Fruit fly (Drosophila melanogaster): ENCODE data around the gene CG12071.

The CG12071 gene

DNA sequence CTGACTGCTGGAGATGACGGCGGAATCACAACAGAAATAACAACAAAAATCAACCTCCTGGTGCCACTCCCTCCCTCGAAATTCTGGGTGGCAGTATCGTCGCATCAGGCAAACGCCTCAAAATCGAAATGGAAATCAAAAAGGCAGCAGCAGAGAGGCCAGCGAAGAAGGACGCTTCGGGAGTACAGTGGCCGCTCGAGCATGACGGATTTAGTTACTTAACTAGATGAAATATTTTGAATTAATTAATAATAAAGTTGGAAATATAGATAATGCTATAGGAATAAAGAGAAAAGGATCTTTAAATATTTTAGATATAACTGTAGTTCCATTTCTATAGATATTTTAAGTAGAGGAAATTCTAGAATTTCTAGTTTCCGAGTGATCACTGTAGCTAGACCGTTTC is 15.5 kb downstream of the CG12071 start (continued):
- TF ChIP-seq NFAT (GFP tag; IDR thresholded peaks at IDR 0.05): no peak
- no peak for TF ChIP-seq nerfin-2 (GFP tag; IDR thresholded peaks at IDR 0.05; ENCODE audit: partially characterized antibody)
- TF ChIP-seq salm (tag; optimal IDR thresholded peaks at IDR 0.05): no peak
- peak; percentile 3 for TF ChIP-seq CG17359 (tag; optimal IDR thresholded peaks at IDR 0.05)
- no peak for TF ChIP-seq fu2 (GFP tag; optimal IDR thresholded peaks at IDR 0.05)
- TF ChIP-seq nom (GFP tag; optimal IDR thresholded peaks at IDR 0.05): no peak
- TF ChIP-seq cwo (GFP tag; optimal IDR thresholded peaks at IDR 0.05): no peak
- no peak for TF ChIP-seq CG8359 (GFP tag; optimal IDR thresholded peaks at IDR 0.05; ENCODE audit: borderline replicate concordance)
- no peak for TF ChIP-seq CG2889 (GFP tag; IDR thresholded peaks at IDR 0.05)
- TF ChIP-seq CG12155 (GFP tag; optimal IDR thresholded peaks at IDR 0.05): no peak
- no peak for TF ChIP-seq CG2120 (GFP tag; optimal IDR thresholded peaks at IDR 0.05)
- TF ChIP-seq Med (GFP tag): no peak
- TF ChIP-seq Nf-YB (GFP tag; optimal IDR thresholded peaks at IDR 0.05): peak; percentile 65
- no peak for TF ChIP-seq trh (GFP tag; optimal IDR thresholded peaks at IDR 0.05)
- peak; percentile 1 for TF ChIP-seq odd (GFP tag; optimal IDR thresholded peaks at IDR 0.05)
- no peak for TF ChIP-seq CG9932 (GFP tag; IDR thresholded peaks at IDR 0.05)
- no peak for TF ChIP-seq sc (optimal IDR thresholded peaks at IDR 0.05)
- TF ChIP-seq sc (GFP tag; optimal IDR thresholded peaks at IDR 0.05): no peak
- no peak for TF ChIP-seq CG1603 (tag; optimal IDR thresholded peaks at IDR 0.05)
- TF ChIP-seq CkIIα-i1 (GFP tag; IDR thresholded peaks at IDR 0.05): no peak
- TF ChIP-seq CG18764 (GFP tag; optimal IDR thresholded peaks at IDR 0.05): no peak
- no peak for TF ChIP-seq D19B (GFP tag; optimal IDR thresholded peaks at IDR 0.05)
- TF ChIP-seq wor (GFP tag; IDR thresholded peaks at IDR 0.05): 0 out of 2 replicates have a peak, but pooled peaks have one; percentile 19
- TF ChIP-seq Jarid2 (GFP tag; optimal IDR thresholded peaks at IDR 0.05): no peak
- TF ChIP-seq crp (GFP tag; optimal IDR thresholded peaks at IDR 0.05): no peak
- TF ChIP-seq dati (GFP tag; IDR thresholded peaks at IDR 0.05): no peak
- no peak for TF ChIP-seq sob (GFP tag; IDR thresholded peaks at IDR 0.05)
- TF ChIP-seq pros (GFP tag; optimal IDR thresholded peaks at IDR 0.05): peak; percentile 93
- TF ChIP-seq Drgx (GFP tag; IDR thresholded peaks at IDR 0.05): no peak
- no peak for TF ChIP-seq Poxn (GFP tag; IDR thresholded peaks at IDR 0.05)
- TF ChIP-seq slou (GFP tag; optimal IDR thresholded peaks at IDR 0.05): no peak
- TF ChIP-seq CG14667 (GFP tag; IDR thresholded peaks at IDR 0.05): no peak
- TF ChIP-seq so (GFP tag; IDR thresholded peaks at IDR 0.05): peak; percentile 61; the same call in 1 of the 3 replicates
- TF ChIP-seq jigr1 (GFP tag; IDR thresholded peaks at IDR 0.05): no peak
- TF ChIP-seq CG18011 (GFP tag; optimal IDR thresholded peaks at IDR 0.05): no peak
- no peak for TF ChIP-seq Camta (GFP tag; optimal IDR thresholded peaks at IDR 0.05)
- TF ChIP-seq CG4360 (GFP tag; IDR thresholded peaks at IDR 0.05): peak; percentile 33; the same call in 1 of the 2 replicates
- peak; percentile 8 for TF ChIP-seq CG17385 (GFP tag; optimal IDR thresholded peaks at IDR 0.05)
- TF ChIP-seq Myb (GFP tag; optimal IDR thresholded peaks at IDR 0.05): no peak
- peak; percentile 51 for TF ChIP-seq CG11504 (tag; optimal IDR thresholded peaks at IDR 0.05)
- TF ChIP-seq CG16815 (GFP tag; optimal IDR thresholded peaks at IDR 0.05): no peak
- TF ChIP-seq disco-r (GFP tag; optimal IDR thresholded peaks at IDR 0.05): no peak
- no peak for TF ChIP-seq ro (GFP tag; IDR thresholded peaks at IDR 0.05)
- TF ChIP-seq CrebB (tag; optimal IDR thresholded peaks at IDR 0.05): no peak
- TF ChIP-seq CG31441 (GFP tag; IDR thresholded peaks at IDR 0.05): peak; percentile 42; the same call in 1 of the 2 replicates
- no peak for TF ChIP-seq maf-S (GFP tag; optimal IDR thresholded peaks at IDR 0.05)
- no peak for TF ChIP-seq pb (GFP tag; optimal IDR thresholded peaks at IDR 0.05)
- peak; percentile 9 for TF ChIP-seq ewg (GFP tag; optimal IDR thresholded peaks at IDR 0.05)
- TF ChIP-seq CG4282 (GFP tag; optimal IDR thresholded peaks at IDR 0.05): no peak
- TF ChIP-seq CG18599 (GFP tag; optimal IDR thresholded peaks at IDR 0.05): peak; percentile 42
- no peak for TF ChIP-seq sima (GFP tag; optimal IDR thresholded peaks at IDR 0.05)
- TF ChIP-seq CG6689 (GFP tag; IDR thresholded peaks at IDR 0.05): peak; percentile 43
